Fruit fly (Drosophila melanogaster): ENCODE measurements around the gene Cp18.

Gene Cp18

dm6 chr3L:8726317-8726841, at the start of gene Cp18:
Gene Cp18 (plus strand): TSS chr3L:8726791.
- TF ChIP-seq psq (optimal IDR thresholded peaks at IDR 0.05) (no peak), pan (optimal IDR thresholded peaks at IDR 0.05) (no peak), EcR (GFP tag; optimal IDR thresholded peaks at IDR 0.05) (no peak), CG8478 (optimal IDR thresholded peaks at IDR 0.05) (no peak), usp (GFP tag; optimal IDR thresholded peaks at IDR 0.05) (no peak), Dll (optimal IDR thresholded peaks at IDR 0.05) (no peak)

- TF ChIP-seq usp (GFP tag; optimal IDR thresholded peaks at IDR 0.05), result no peak
- TF ChIP-seq pan (optimal IDR thresholded peaks at IDR 0.05), result no peak
- no peak for TF ChIP-seq EcR (GFP tag; optimal IDR thresholded peaks at IDR 0.05)
- TF ChIP-seq Dll (optimal IDR thresholded peaks at IDR 0.05), result no peak
- TF ChIP-seq psq (optimal IDR thresholded peaks at IDR 0.05), result no peak
- no peak for TF ChIP-seq CG8478 (optimal IDR thresholded peaks at IDR 0.05)
Observed at dm6 chr3L:8677774-8678173, 48.8 kb upstream of the Cp18 start.

- TF ChIP-seq Dll (optimal IDR thresholded peaks at IDR 0.05) (no peak), psq (optimal IDR thresholded peaks at IDR 0.05) (no peak), usp (GFP tag; optimal IDR thresholded peaks at IDR 0.05) (no peak), pan (optimal IDR thresholded peaks at IDR 0.05) (no peak), EcR (GFP tag; optimal IDR thresholded peaks at IDR 0.05) (no peak), CG8478 (optimal IDR thresholded peaks at IDR 0.05) (no peak)
Observed at dm6 chr3L:8680353-8680752, 46.2 kb upstream of the Cp18 start.

- TF ChIP-seq usp (GFP tag; optimal IDR thresholded peaks at IDR 0.05) (no peak), pan (optimal IDR thresholded peaks at IDR 0.05) (no peak), Dll (optimal IDR thresholded peaks at IDR 0.05) (no peak), psq (optimal IDR thresholded peaks at IDR 0.05) (no peak), EcR (GFP tag; optimal IDR thresholded peaks at IDR 0.05) (no peak), CG8478 (optimal IDR thresholded peaks at IDR 0.05) (no peak)
Observed at dm6 chr3L:8681271-8681670, 45.3 kb upstream of the Cp18 start.

- TF ChIP-seq Dll (optimal IDR thresholded peaks at IDR 0.05), result no peak
- TF ChIP-seq pan (optimal IDR thresholded peaks at IDR 0.05), result no peak
- no peak for TF ChIP-seq psq (optimal IDR thresholded peaks at IDR 0.05)
- no peak for TF ChIP-seq EcR (GFP tag; optimal IDR thresholded peaks at IDR 0.05)
- TF ChIP-seq usp (GFP tag; optimal IDR thresholded peaks at IDR 0.05), result no peak
- no peak for TF ChIP-seq CG8478 (optimal IDR thresholded peaks at IDR 0.05)
Observed at dm6 chr3L:8681896-8682550, 44.6 kb upstream of the Cp18 start.

dm6 chr3L:8682551-8683375, 43.8 kb upstream of the Cp18 start:
- TF ChIP-seq usp (GFP tag; optimal IDR thresholded peaks at IDR 0.05) (no peak), pan (optimal IDR thresholded peaks at IDR 0.05) (no peak), Dll (optimal IDR thresholded peaks at IDR 0.05) (no peak), psq (optimal IDR thresholded peaks at IDR 0.05) (no peak), EcR (GFP tag; optimal IDR thresholded peaks at IDR 0.05) (no peak), CG8478 (optimal IDR thresholded peaks at IDR 0.05) (no peak)

dm6 chr3L:8683773-8684172, 42.8 kb upstream of the Cp18 start:
- TF ChIP-seq Dll (optimal IDR thresholded peaks at IDR 0.05) (no peak), pan (optimal IDR thresholded peaks at IDR 0.05) (no peak), CG8478 (optimal IDR thresholded peaks at IDR 0.05) (no peak), usp (GFP tag; optimal IDR thresholded peaks at IDR 0.05) (no peak), EcR (GFP tag; optimal IDR thresholded peaks at IDR 0.05) (no peak), psq (optimal IDR thresholded peaks at IDR 0.05) (no peak)

dm6 chr3L:8684419-8685081, 42.0 kb upstream of the Cp18 start:
- no peak for TF ChIP-seq EcR (GFP tag; optimal IDR thresholded peaks at IDR 0.05)
- no peak for TF ChIP-seq Dll (optimal IDR thresholded peaks at IDR 0.05)
- TF ChIP-seq CG8478 (optimal IDR thresholded peaks at IDR 0.05), result no peak
- TF ChIP-seq psq (optimal IDR thresholded peaks at IDR 0.05), result no peak

- TF ChIP-seq usp (GFP tag; optimal IDR thresholded peaks at IDR 0.05), result no peak
- no peak for TF ChIP-seq EcR (GFP tag; optimal IDR thresholded peaks at IDR 0.05)
- no peak for TF ChIP-seq psq (optimal IDR thresholded peaks at IDR 0.05)
- no peak for TF ChIP-seq pan (optimal IDR thresholded peaks at IDR 0.05)
- no peak for TF ChIP-seq Dll (optimal IDR thresholded peaks at IDR 0.05)
- no peak for TF ChIP-seq CG8478 (optimal IDR thresholded peaks at IDR 0.05)
Observed at dm6 chr3L:8686646-8687045, 39.9 kb upstream of the Cp18 start.

- TF ChIP-seq pan (optimal IDR thresholded peaks at IDR 0.05) (peak; percentile 30), Dll (optimal IDR thresholded peaks at IDR 0.05) (no peak)
Observed at dm6 chr3L:8688694-8689291, 37.8 kb upstream of the Cp18 start.

- TF ChIP-seq pan (optimal IDR thresholded peaks at IDR 0.05) (no peak), Dll (optimal IDR thresholded peaks at IDR 0.05) (no peak)
Observed at dm6 chr3L:8689675-8690074, 36.9 kb upstream of the Cp18 start.

dm6 chr3L:8690630-8691029, 36.0 kb upstream of the Cp18 start:
- TF ChIP-seq pan (optimal IDR thresholded peaks at IDR 0.05) (no peak), EcR (GFP tag; optimal IDR thresholded peaks at IDR 0.05) (no peak), Dll (optimal IDR thresholded peaks at IDR 0.05) (no peak), CG8478 (optimal IDR thresholded peaks at IDR 0.05) (no peak), psq (optimal IDR thresholded peaks at IDR 0.05) (no peak), usp (GFP tag; optimal IDR thresholded peaks at IDR 0.05) (no peak)
